Fruit fly (Drosophila melanogaster): ENCODE data around the gene ksh.
A peak's percentile ranks its signal among the peaks of the same experiment; 100 is the strongest.

The ksh gene

dm6 chrX:19494830-19495610 lies at the start of gene ksh, which contains the start of the genes CG14200 and Pfrx:
Gene ksh, minus strand, starts transcription at chrX:19494992.
Gene CG14200, plus strand, starts transcription at chrX:19495505.
Gene Pfrx, plus strand, starts transcription at chrX:19495505.
- TF ChIP-seq CG8478 (optimal IDR thresholded peaks at IDR 0.05) (no peak), CTCF (optimal IDR thresholded peaks at IDR 0.05) (peak in 1 of 2 experiments; percentile 12)

DNA sequence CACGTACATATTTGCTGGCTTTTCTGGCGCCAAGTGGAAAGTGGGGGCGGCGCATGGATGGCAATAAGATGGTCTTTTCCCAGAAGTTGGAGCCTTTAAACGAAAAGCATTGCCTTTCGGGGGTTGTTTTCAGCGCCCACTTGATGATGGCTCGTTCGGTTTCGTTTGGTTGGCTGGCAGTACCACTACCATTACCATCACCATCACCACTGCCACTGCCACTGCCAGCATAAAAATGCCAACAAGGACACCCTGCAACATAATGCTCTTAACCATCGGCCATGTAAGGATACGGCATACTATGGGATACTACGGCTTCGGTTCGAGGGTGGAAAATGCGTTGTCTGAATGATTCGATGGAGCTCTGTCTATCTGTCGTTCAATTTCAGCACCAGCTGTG lies 40.6 kb upstream of the ksh start:
- TF ChIP-seq CG8478 (optimal IDR thresholded peaks at IDR 0.05) (no peak), CTCF (optimal IDR thresholded peaks at IDR 0.05) (no peak)

- no peak for TF ChIP-seq CTCF (optimal IDR thresholded peaks at IDR 0.05)
- TF ChIP-seq CG8478 (optimal IDR thresholded peaks at IDR 0.05) = no peak
These were observed 36.9 kb upstream of the ksh start, which contains the start of gene CG12231 for dm6 chrX:19531642-19532041. Gene CG12231, minus strand, starts transcription at chrX:19531742.

- no peak for TF ChIP-seq CTCF (optimal IDR thresholded peaks at IDR 0.05)
- no peak for TF ChIP-seq CG8478 (optimal IDR thresholded peaks at IDR 0.05)
These were observed 27.8 kb upstream of the ksh start for dm6 chrX:19522597-19522996.

dm6 chrX:19521753-19522383 lies 27.1 kb upstream of the ksh start, which contains the start of the genes Idh3a and CoRest:
Gene Idh3a, minus strand, starts transcription at chrX:19521810.
Gene CoRest, plus strand, starts transcription at chrX:19521929.
- TF ChIP-seq CG8478 (optimal IDR thresholded peaks at IDR 0.05) (no peak), CTCF (optimal IDR thresholded peaks at IDR 0.05) (peak; percentile 83 to 92)

DNA sequence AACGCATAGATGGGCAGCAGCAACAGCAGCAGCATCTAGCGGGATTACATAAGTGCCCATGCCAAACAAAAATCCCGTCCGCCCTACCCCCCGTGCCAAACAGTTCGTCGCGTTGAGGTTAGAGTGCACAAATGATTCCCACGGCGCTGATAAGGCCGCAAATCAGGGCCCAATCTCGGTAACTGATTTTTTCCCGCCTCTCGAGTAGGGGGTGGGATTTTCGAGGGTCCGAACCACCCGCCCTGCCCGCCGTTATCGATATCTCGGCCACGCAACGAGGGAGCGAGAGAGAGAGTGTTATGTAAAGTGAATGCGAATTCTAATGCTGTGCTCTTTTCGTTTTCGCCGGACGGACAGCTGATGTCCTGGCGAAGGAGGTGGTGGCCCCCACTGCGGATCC lies 26.1 kb upstream of the ksh start:
- TF ChIP-seq CG8478 (optimal IDR thresholded peaks at IDR 0.05) = no peak
- TF ChIP-seq CTCF (optimal IDR thresholded peaks at IDR 0.05) = no peak

dm6 chrX:19520376-19520775 lies 25.6 kb upstream of the ksh start:
- TF ChIP-seq CTCF (optimal IDR thresholded peaks at IDR 0.05) (peak in 1 of 2 experiments; percentile 11), CG8478 (optimal IDR thresholded peaks at IDR 0.05) (no peak)

DNA sequence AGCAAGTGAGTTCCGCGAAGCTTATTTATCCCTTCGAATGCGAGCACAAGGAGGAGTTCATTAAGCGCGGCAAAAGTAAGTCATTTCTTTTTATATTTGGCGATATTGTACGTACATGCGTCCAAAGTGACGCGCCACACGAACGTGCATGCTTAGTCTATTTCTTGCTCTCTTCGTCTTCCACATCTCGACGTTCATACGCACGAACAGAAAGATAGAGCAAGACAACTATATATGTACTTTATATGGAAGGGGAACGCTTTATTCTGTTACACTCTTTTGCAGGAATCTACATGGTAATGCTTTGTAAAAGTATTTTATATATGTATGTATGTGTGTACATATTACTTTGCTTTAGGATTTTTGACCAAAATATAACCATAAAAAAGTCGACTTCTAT lies 15.4 kb upstream of the ksh start:
- TF ChIP-seq CTCF (optimal IDR thresholded peaks at IDR 0.05) (no peak), CG8478 (optimal IDR thresholded peaks at IDR 0.05) (no peak)

DNA sequence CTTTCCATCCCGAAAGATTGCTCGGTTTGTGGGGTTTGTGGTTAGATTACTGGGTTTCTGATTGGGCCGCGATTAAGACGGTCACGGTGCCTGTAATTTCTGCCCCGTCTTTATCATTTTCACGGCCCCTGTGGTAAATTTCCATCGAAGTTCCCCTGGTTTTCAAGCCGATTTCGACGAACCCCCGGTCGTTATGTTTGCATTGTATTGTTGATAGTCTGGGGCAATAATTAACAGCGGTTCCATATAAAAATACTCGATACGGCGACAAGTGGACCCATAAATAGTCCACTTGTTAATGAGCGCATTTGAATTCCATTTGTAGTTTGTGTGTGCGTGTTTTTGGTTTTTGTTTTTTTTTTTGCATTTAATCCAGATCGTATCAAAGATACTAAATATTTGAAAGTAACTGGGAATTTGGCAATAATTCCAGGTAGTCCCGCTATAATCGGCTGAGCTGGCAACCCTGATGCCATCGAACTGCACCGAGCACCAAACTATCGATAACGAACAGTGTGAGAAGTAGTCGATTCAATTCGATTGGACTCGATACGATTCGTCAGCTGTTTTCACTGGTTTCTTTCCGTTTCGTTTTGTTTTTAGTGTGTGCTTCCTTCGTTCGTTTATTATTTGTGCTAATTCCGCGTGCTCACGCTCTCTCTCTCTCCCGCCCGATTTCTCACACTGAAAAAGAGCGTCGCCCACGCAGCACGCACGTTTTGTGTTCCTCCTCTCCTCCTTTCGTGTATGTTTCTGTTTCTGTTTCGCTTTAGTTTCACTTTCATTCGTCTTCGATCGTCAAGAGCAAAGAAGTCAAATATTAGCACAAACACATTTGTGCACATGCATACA lies 10.8 kb upstream of the ksh start:
- TF ChIP-seq CTCF (optimal IDR thresholded peaks at IDR 0.05) = peak; percentile 36 to 46
- no peak for TF ChIP-seq CG8478 (optimal IDR thresholded peaks at IDR 0.05)

DNA sequence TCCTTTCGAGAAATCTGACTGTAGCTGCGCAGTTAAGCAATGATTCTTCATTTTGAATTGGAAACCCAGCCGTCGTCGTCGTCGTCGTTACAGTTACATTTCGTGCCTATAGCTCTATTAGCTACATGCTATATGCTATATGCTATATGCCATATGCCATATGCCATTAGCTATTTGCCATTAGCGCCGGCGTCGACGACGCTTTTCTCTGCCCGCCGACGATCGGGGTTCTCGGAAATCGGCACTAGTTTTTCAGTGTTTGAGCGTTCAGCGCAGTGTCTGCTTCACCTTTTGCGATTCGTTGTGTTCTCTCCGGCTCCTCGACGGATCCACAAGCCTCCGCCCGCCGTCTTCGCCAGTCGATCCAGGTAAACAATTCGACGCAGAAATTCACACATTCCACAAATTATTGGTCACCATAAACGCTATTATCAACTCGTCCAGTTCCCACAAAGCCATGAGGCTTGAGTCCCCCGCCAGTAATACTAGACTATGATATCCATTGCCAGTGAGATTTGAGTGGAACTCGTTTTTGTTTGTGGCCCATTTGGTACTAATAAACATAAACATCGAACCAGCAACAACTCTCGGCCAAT lies 9.5 kb upstream of the ksh start:
- no peak for TF ChIP-seq CTCF (optimal IDR thresholded peaks at IDR 0.05)
- TF ChIP-seq CG8478 (optimal IDR thresholded peaks at IDR 0.05) = no peak

dm6 chrX:19501274-19501673 lies 6.5 kb upstream of the ksh start:
- no peak for TF ChIP-seq CTCF (optimal IDR thresholded peaks at IDR 0.05)
- TF ChIP-seq CG8478 (optimal IDR thresholded peaks at IDR 0.05) = no peak

dm6 chrX:19498755-19499321 lies 4.0 kb upstream of the ksh start:
- TF ChIP-seq CG8478 (optimal IDR thresholded peaks at IDR 0.05) (no peak), CTCF (optimal IDR thresholded peaks at IDR 0.05) (no peak)

dm6 chrX:19497782-19498440 lies 3.1 kb upstream of the ksh start:
- TF ChIP-seq CG8478 (optimal IDR thresholded peaks at IDR 0.05) = no peak
- TF ChIP-seq CTCF (optimal IDR thresholded peaks at IDR 0.05) = no peak

DNA sequence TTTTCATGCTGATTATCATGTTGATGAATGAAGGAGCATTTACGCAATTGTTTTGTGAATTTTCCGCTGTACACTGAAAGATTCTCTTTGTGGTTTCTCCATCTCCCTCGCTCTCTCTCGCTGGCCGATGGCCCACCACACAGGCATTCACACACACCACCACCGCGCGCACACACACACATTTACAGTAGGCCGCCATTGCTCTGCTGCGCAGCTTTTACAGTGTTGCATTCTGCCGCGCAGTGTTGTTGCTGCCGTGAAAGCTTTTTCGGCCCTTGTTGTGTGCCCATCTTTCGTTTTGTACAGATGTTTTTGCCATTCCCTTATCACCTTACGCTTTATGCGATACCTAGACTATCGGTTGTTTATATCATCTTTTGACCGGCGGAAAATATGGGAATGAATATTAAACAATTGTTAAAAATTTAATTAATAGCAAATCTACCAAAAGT lies 2.0 kb upstream of the ksh start:
- no peak for TF ChIP-seq CTCF (optimal IDR thresholded peaks at IDR 0.05)
- TF ChIP-seq CG8478 (optimal IDR thresholded peaks at IDR 0.05) = no peak

All from S2 (cell line).